Fruit fly (Drosophila melanogaster) whole organism: ENCODE results near the gene Polr1B.

ENCODE experiments used
- CG8478 ChIP-seq: fragments of >200 bp; optimal IDR thresholded peaks from 2 replicates; lab custom pipeline; 2018; ENCODE audit warnings: inconsistent platforms
- Dll ChIP-seq: fragments of >200 bp; optimal IDR thresholded peaks from 2 replicates; lab custom pipeline; 2017
- usp ChIP-seq: fragments of >200 bp; optimal IDR thresholded peaks from 2 replicates; lab custom pipeline; 2017; ENCODE audit warnings: missing biosample characterization, missing genetic modification characterization, mixed read lengths

DNA sequence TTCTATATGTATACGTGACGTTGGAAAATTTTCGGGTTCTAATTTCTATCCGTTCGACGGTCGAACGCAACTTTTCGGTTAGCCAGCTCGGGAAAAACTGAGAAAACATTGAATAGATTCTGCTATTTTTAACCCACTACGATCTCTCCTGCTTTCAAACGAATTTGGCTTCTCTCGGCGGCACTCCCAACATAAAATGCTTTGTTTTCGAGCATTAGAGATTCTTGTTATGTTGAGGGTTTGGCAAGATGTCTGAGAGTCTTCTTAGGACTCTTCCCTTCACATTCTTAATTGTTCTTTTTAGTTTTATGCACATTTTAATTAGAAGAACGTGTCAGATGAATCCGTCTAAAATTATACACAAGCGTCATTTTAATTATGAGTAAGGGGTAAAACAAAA is 2.0 kb upstream of the Polr1B start, which contains the start of gene CG4213:
- TF ChIP-seq usp (GFP tag; lab: Kevin White, UChicago) (no peak), Dll (lab: Kevin White, UChicago) (no peak), CG8478 (lab: Kevin White, UChicago) (no peak)
